Worm (Caenorhabditis elegans) whole organism, L4 larva: ENCODE measurements around the gene sto-3.

Experiments
- D1046.2 ChIP-seq: fragments of 200-800 bp; sonication (Bioruptor generic); IDR thresholded peaks from 2 replicates; pipeline ENCODE4 v1.3.6; 2022; ENCODE audit warnings: missing genetic modification characterization, missing compliant biosample characterization
- F10B5.3 ChIP-seq: sonication (generic microtip); optimal IDR thresholded peaks from 2 replicates; lab custom pipeline; 2016; ENCODE audit warnings: mild to moderate bottlenecking, missing genetic modification characterization, missing compliant biosample characterization
- F37D6.2 ChIP-seq: sonication (generic microtip); optimal IDR thresholded peaks from 2 replicates; lab custom pipeline; 2016; ENCODE audit warnings: mild to moderate bottlenecking, missing genetic modification characterization, missing compliant biosample characterization
- F49E8.2 ChIP-seq: sonication (generic microtip); optimal IDR thresholded peaks from 2 replicates; lab custom pipeline; 2016; ENCODE audit warnings: missing compliant biosample characterization, mild to moderate bottlenecking, missing genetic modification characterization, borderline replicate concordance
- T20F7.1 ChIP-seq: fragments of 200-800 bp; sonication (Bioruptor generic); optimal IDR thresholded peaks from 2 replicates; lab custom pipeline; 2018; ENCODE audit warnings: mild to moderate bottlenecking, missing genetic modification characterization, missing compliant biosample characterization
- Y105C5A.15 ChIP-seq: fragments of 200-800 bp; sonication (Bioruptor generic); IDR thresholded peaks from 2 replicates; pipeline ENCODE4 v1.3.6; 2022; ENCODE audit warnings: missing genetic modification characterization, missing compliant biosample characterization
- Y5F2A.4 ChIP-seq: fragments of 200-800 bp; sonication (Bioruptor generic); optimal IDR thresholded peaks from 2 replicates; lab custom pipeline; 2018; ENCODE audit warnings: mild to moderate bottlenecking, missing genetic modification characterization, missing compliant biosample characterization
- ZK337.2 ChIP-seq: fragments of 200-800 bp; sonication (Bioruptor generic); IDR thresholded peaks from 2 replicates; pipeline ENCODE4 v1.3.6; 2022; ENCODE audit warnings: missing genetic modification reagents, missing genetic modification characterization, missing compliant biosample characterization
- ZK546.5 ChIP-seq, 2 experiments: sonication (generic microtip); optimal IDR thresholded peaks; 2 replicates each; lab custom pipeline; 2017; ENCODE audit warnings: missing biosample characterization in 2 of 2, missing genetic modification characterization in 2 of 2
- aly-2 ChIP-seq: sonication (generic microtip); optimal IDR thresholded peaks from 2 replicates; lab custom pipeline; 2018; ENCODE audit warnings: missing biosample characterization, missing genetic modification characterization
- arid-1 ChIP-seq: fragments of 200-800 bp; sonication (Bioruptor generic); conservative IDR thresholded peaks from 2 replicates; pipeline ENCODE4 v1.3.6; 2022; ENCODE audit warnings: missing genetic modification reagents, missing genetic modification characterization, missing compliant biosample characterization
- attf-4 ChIP-seq: sonication (generic microtip); optimal IDR thresholded peaks from 3 replicates; lab custom pipeline; 2017; ENCODE audit warnings: missing biosample characterization, missing genetic modification characterization
- ceh-20 ChIP-seq: fragments of 200-800 bp; sonication (Bioruptor generic); IDR thresholded peaks from 2 replicates; pipeline ENCODE4 v1.3.6; 2022; ENCODE audit warnings: missing genetic modification reagents, missing genetic modification characterization, missing compliant biosample characterization
- ceh-28 ChIP-seq: fragments of 150-350 bp; optimal IDR thresholded peaks from 2 replicates; lab custom pipeline; 2014; ENCODE audit warnings: missing biosample characterization, missing genetic modification reagents, missing genetic modification characterization
- ceh-44 ChIP-seq: fragments of 200-800 bp; sonication (Bioruptor generic); IDR thresholded peaks from 2 replicates; pipeline ENCODE4 v1.3.6; 2022; ENCODE audit warnings: missing genetic modification reagents, missing genetic modification characterization, missing compliant biosample characterization
- ceh-62 ChIP-seq: sonication (generic microtip); optimal IDR thresholded peaks from 2 replicates; lab custom pipeline; 2017; ENCODE audit warnings: missing biosample characterization, missing genetic modification characterization
- ceh-82 ChIP-seq: sonication (generic microtip); optimal IDR thresholded peaks from 2 replicates; lab custom pipeline; 2017; ENCODE audit warnings: missing biosample characterization, missing genetic modification characterization
- ces-1 ChIP-seq: fragments of 150-350 bp; sonication (generic microtip); optimal IDR thresholded peaks from 4 replicates; lab custom pipeline; 2014; ENCODE audit warnings: missing biosample characterization, missing genetic modification reagents, missing genetic modification characterization
- cey-2 ChIP-seq: sonication (generic microtip); optimal IDR thresholded peaks from 3 replicates; lab custom pipeline; 2017; ENCODE audit warnings: missing genetic modification characterization, mild to moderate bottlenecking, missing compliant biosample characterization, antibody characterized with exemption, borderline replicate concordance; ENCODE audit not compliant: insufficient read depth
- ctbp-1 ChIP-seq: fragments of 200-800 bp; sonication (Bioruptor generic); IDR thresholded peaks from 2 replicates; pipeline ENCODE4 v1.3.6; 2022; ENCODE audit warnings: missing genetic modification reagents, missing genetic modification characterization, missing compliant biosample characterization
- daf-16 ChIP-seq, 3 experiments: sonication (generic microtip); optimal IDR thresholded peaks; 2 replicates each; lab custom pipeline; 2016 to 2017; ENCODE audit warnings: missing genetic modification characterization in 3 of 3, missing genetic modification reagents in 3 of 3, mild to moderate bottlenecking in 2 of 3, missing compliant biosample characterization in 2 of 3, missing biosample characterization in 1 of 3, moderate library complexity in 1 of 3
- dmd-6 ChIP-seq: fragments of 200-800 bp; sonication (Bioruptor generic); IDR thresholded peaks from 2 replicates; pipeline ENCODE4 v1.3.6; 2022; ENCODE audit warnings: missing genetic modification reagents, missing genetic modification characterization, missing compliant biosample characterization
- dmd-9 ChIP-seq: fragments of 200-800 bp; sonication (Bioruptor generic); IDR thresholded peaks from 2 replicates; pipeline ENCODE4 v1.3.6; 2022; ENCODE audit warnings: missing genetic modification reagents, missing genetic modification characterization, missing compliant biosample characterization
- dpl-1 ChIP-seq: fragments of 150-350 bp; optimal IDR thresholded peaks from 2 replicates; lab custom pipeline; 2014; ENCODE audit warnings: missing biosample characterization, missing genetic modification reagents, missing genetic modification characterization
- egl-43 ChIP-seq: fragments of 200-800 bp; sonication (Bioruptor generic); IDR thresholded peaks from 2 replicates; pipeline ENCODE4 v1.3.6; 2022; ENCODE audit warnings: missing genetic modification reagents, missing genetic modification characterization, missing compliant biosample characterization
- fos-1 ChIP-seq: fragments of 150-350 bp; optimal IDR thresholded peaks from 2 replicates; lab custom pipeline; 2014; ENCODE audit warnings: missing biosample characterization, missing genetic modification characterization
- hif-1 ChIP-seq, 2 experiments: sonication (generic microtip); optimal IDR thresholded peaks; 2 replicates each; lab custom pipeline; 2016 to 2017; ENCODE audit warnings: missing compliant biosample characterization in 2 of 2, missing genetic modification characterization in 2 of 2, missing genetic modification reagents in 2 of 2, missing genotype in 2 of 2, mild to moderate bottlenecking in 1 of 2
- hlh-11 ChIP-seq: fragments of 200-800 bp; sonication (Bioruptor generic); optimal IDR thresholded peaks from 2 replicates; lab custom pipeline; 2018; ENCODE audit warnings: mild to moderate bottlenecking, missing genetic modification characterization, missing compliant biosample characterization
- lin-13 ChIP-seq: fragments of 150-350 bp; optimal IDR thresholded peaks from 2 replicates; lab custom pipeline; 2014; ENCODE audit warnings: missing biosample characterization, missing genetic modification reagents, missing genetic modification characterization
- lin-15B ChIP-seq: fragments of 150-350 bp; sonication (generic microtip); optimal IDR thresholded peaks from 3 replicates; lab custom pipeline; 2014; ENCODE audit warnings: missing biosample characterization, missing genetic modification characterization
- lin-38 ChIP-seq: fragments of 200-800 bp; sonication (Bioruptor generic); IDR thresholded peaks from 2 replicates; pipeline ENCODE4 v1.3.6; 2022; ENCODE audit warnings: missing genetic modification reagents, missing genetic modification characterization, missing compliant biosample characterization
- madf-5 ChIP-seq, 2 experiments: fragments of 200-800 bp; sonication (Bioruptor generic); IDR thresholded peaks; 2 replicates each; pipeline ENCODE4 v1.3.6; 2022; ENCODE audit warnings: missing compliant biosample characterization in 2 of 2, missing genetic modification characterization in 2 of 2
- mes-2 ChIP-seq: sonication (generic microtip); optimal IDR thresholded peaks from 2 replicates; lab custom pipeline; 2016; ENCODE audit warnings: missing genotype, mild to moderate bottlenecking, missing genetic modification characterization, missing compliant biosample characterization; ENCODE audit not compliant: poor library complexity, severe bottlenecking
- nhr-237 ChIP-seq: sonication (generic microtip); optimal IDR thresholded peaks from 2 replicates; lab custom pipeline; 2017; ENCODE audit warnings: missing biosample characterization, missing genetic modification characterization
- nhr-76 ChIP-seq: fragments of 150-350 bp; optimal IDR thresholded peaks from 2 replicates; lab custom pipeline; 2014; ENCODE audit warnings: missing biosample characterization, missing genetic modification characterization
- nhr-77 ChIP-seq: fragments of 150-350 bp; optimal IDR thresholded peaks from 2 replicates; lab custom pipeline; 2014; ENCODE audit warnings: missing biosample characterization, missing genetic modification characterization
- sdz-12 ChIP-seq: fragments of 200-800 bp; sonication (Bioruptor generic); optimal IDR thresholded peaks from 2 replicates; lab custom pipeline; 2018; ENCODE audit warnings: mild to moderate bottlenecking, missing genetic modification characterization, missing compliant biosample characterization
- set-16 ChIP-seq: fragments of 200-800 bp; sonication (Bioruptor generic); IDR thresholded peaks from 2 replicates; pipeline ENCODE4 v1.3.6; 2022; ENCODE audit warnings: missing genetic modification reagents, missing genetic modification characterization, missing compliant biosample characterization
- skn-1 ChIP-seq: fragments of 150-350 bp; optimal IDR thresholded peaks from 2 replicates; lab custom pipeline; 2014; ENCODE audit warnings: missing biosample characterization, missing genetic modification characterization
- snpc-1.2 ChIP-seq: fragments of 200-800 bp; sonication (Bioruptor generic); IDR thresholded peaks from 2 replicates; pipeline ENCODE4 v1.3.6; 2022; ENCODE audit warnings: missing genetic modification reagents, missing genetic modification characterization, missing compliant biosample characterization
- spr-1 ChIP-seq: sonication (generic microtip); optimal IDR thresholded peaks from 2 replicates; lab custom pipeline; 2016; ENCODE audit warnings: mild to moderate bottlenecking, missing genetic modification characterization, missing compliant biosample characterization
- spr-3 ChIP-seq: fragments of 200-800 bp; sonication (Bioruptor generic); optimal IDR thresholded peaks from 2 replicates; lab custom pipeline; 2018; ENCODE audit warnings: mild to moderate bottlenecking, missing genetic modification characterization, missing compliant biosample characterization
- tra-1 ChIP-seq: fragments of 200-800 bp; sonication (Bioruptor generic); IDR thresholded peaks from 2 replicates; pipeline ENCODE4 v1.3.6; 2022; ENCODE audit warnings: missing genetic modification reagents, missing genetic modification characterization, missing compliant biosample characterization
- unc-39 ChIP-seq: sonication (generic microtip); optimal IDR thresholded peaks from 2 replicates; lab custom pipeline; 2017; ENCODE audit warnings: missing biosample characterization, missing genetic modification characterization
- unc-62 ChIP-seq, 3 experiments: fragments of 150-350 bp in 1 of 3; sonication (generic microtip); optimal IDR thresholded peaks in 2 of 3; peaks in 1 of 3; 1 replicate in 1 of 3; 2 replicates in 2 of 3; lab custom pipeline; 2014 to 2017; ENCODE audit warnings: missing biosample characterization in 3 of 3, missing genetic modification characterization in 3 of 3, missing genetic modification reagents in 3 of 3, missing genotype in 1 of 3
- zfp-3 ChIP-seq: fragments of 200-800 bp; sonication (Bioruptor generic); conservative IDR thresholded peaks from 2 replicates; pipeline ENCODE4 v1.3.6; 2022; ENCODE audit warnings: missing genetic modification reagents, missing genetic modification characterization, missing compliant biosample characterization
- zip-2 ChIP-seq: fragments of 150-350 bp; optimal IDR thresholded peaks from 2 replicates; lab custom pipeline; 2014; ENCODE audit warnings: missing biosample characterization, missing genetic modification characterization
- ztf-11 ChIP-seq: fragments of 150-350 bp; optimal IDR thresholded peaks from 2 replicates; lab custom pipeline; 2014; ENCODE audit warnings: missing biosample characterization, missing genetic modification characterization

Gene sto-3

ce11 chrX:11603234-11604108, 18.4 kb downstream of the sto-3 start (continued):
- no peak for TF ChIP-seq F49E8.2
- TF ChIP-seq dpl-1 (GFP tag; lab: Kevin White, UChicago), result peak; percentile 12
- peak; percentile 20 for TF ChIP-seq arid-1 (GFP tag; lab: Robert Waterston, UW)
- TF ChIP-seq D1046.2, result no peak
- TF ChIP-seq daf-16 (GFP tag; optimal IDR thresholded peaks at IDR 0.05; lab: Kevin White, UChicago), result peak; percentile 32 to 34
- TF ChIP-seq daf-16 (tag; optimal IDR thresholded peaks at IDR 0.05; lab: Kevin White, UChicago), result peak; percentile 36
- TF ChIP-seq lin-13 (GFP tag; lab: Kevin White, UChicago), result peak; percentile 88
- no peak for TF ChIP-seq dmd-9 (GFP tag; lab: Robert Waterston, UW)
- TF ChIP-seq nhr-237 (tag; lab: Kevin White, UChicago), result peak; percentile 53
- TF ChIP-seq nhr-77 (tag; lab: Kevin White, UChicago), result peak; percentile 58
- no peak for TF ChIP-seq ctbp-1 (GFP tag; lab: Robert Waterston, UW)
- TF ChIP-seq ceh-20 (GFP tag; lab: Robert Waterston, UW), result 0 out of 2 replicates have a peak, but pooled peaks have one; percentile 9
- no peak for TF ChIP-seq cey-2 (tag; lab: Kevin White, UChicago)
- TF ChIP-seq skn-1 (tag; lab: Kevin White, UChicago), result peak; percentile 44
- TF ChIP-seq ztf-11 (tag; lab: Kevin White, UChicago), result no peak
- TF ChIP-seq ceh-82 (tag; lab: Kevin White, UChicago), result no peak
- peak in 1 of 2 experiments; percentile 61 for TF ChIP-seq hif-1 (tag; optimal IDR thresholded peaks at IDR 0.05; lab: Kevin White, UChicago)
- peak; percentile 70 for TF ChIP-seq spr-3 (GFP tag; lab: Kevin White, UChicago)
- no peak for TF ChIP-seq egl-43 (GFP tag; lab: Robert Waterston, UW)
- TF ChIP-seq F37D6.2, result peak; percentile 55
- TF ChIP-seq F10B5.3, result peak; percentile 52
- peak; percentile 75 for TF ChIP-seq T20F7.1 (GFP tag; lab: Kevin White, UChicago)
- peak; percentile 36 for TF ChIP-seq tra-1 (GFP tag; lab: Robert Waterston, UW)
- no peak for TF ChIP-seq aly-2 (tag; lab: Kevin White, UChicago)
- peak; percentile 4 for TF ChIP-seq lin-15B (tag; lab: Kevin White, UChicago)
- TF ChIP-seq nhr-76 (tag; lab: Kevin White, UChicago), result no peak
- peak; percentile 60 for TF ChIP-seq zip-2 (tag; lab: Kevin White, UChicago)
- peak; percentile 26 for TF ChIP-seq ces-1 (GFP tag; lab: Kevin White, UChicago)
- peak; percentile 64 for TF ChIP-seq spr-1 (tag; lab: Kevin White, UChicago)
- TF ChIP-seq Y105C5A.15, result no peak
- TF ChIP-seq snpc-1.2 (GFP tag; lab: Robert Waterston, UW), result no peak
- TF ChIP-seq mes-2 (tag; lab: Kevin White, UChicago), result peak; percentile 28
- TF ChIP-seq ceh-44, result no peak
- no peak for TF ChIP-seq ceh-28 (tag; lab: Kevin White, UChicago)
- TF ChIP-seq set-16 (GFP tag; lab: Robert Waterston, UW), result 0 out of 2 replicates have a peak, but pooled peaks have one; percentile 14
- TF ChIP-seq hlh-11 (tag; lab: Kevin White, UChicago), result peak; percentile 57
- TF ChIP-seq ZK337.2 (GFP tag; lab: Robert Waterston, UW), result 0 out of 2 replicates have a peak, but pooled peaks have one; percentile 1
- TF ChIP-seq zfp-3 (GFP tag; lab: Robert Waterston, UW), result peak; percentile 87
- peak; percentile 4 for TF ChIP-seq Y5F2A.4
- no peak for TF ChIP-seq unc-39
- peak in 1 of 2 experiments; percentile 11 for TF ChIP-seq unc-62 (GFP tag; optimal IDR thresholded peaks at IDR 0.05 in 1 of 2; lab: Kevin White, UChicago)
- TF ChIP-seq unc-62 (tag; optimal IDR thresholded peaks at IDR 0.05; lab: Kevin White, UChicago), result no peak
- TF ChIP-seq dmd-6 (GFP tag; lab: Robert Waterston, UW), result 0 out of 2 replicates have a peak, but pooled peaks have one; percentile 23
- TF ChIP-seq lin-38 (GFP tag; lab: Robert Waterston, UW), result peak; percentile 48
- TF ChIP-seq ZK546.5 (tag; optimal IDR thresholded peaks at IDR 0.05; lab: Kevin White, UChicago), result no peak
- no peak for TF ChIP-seq attf-4
- peak; percentile 61 for TF ChIP-seq fos-1
- peak; percentile 50 for TF ChIP-seq sdz-12 (GFP tag; lab: Kevin White, UChicago)
- no peak for TF ChIP-seq ceh-62 (tag; lab: Kevin White, UChicago)
- no peak for TF ChIP-seq madf-5 (GFP tag; IDR thresholded peaks at IDR 0.05; lab: Robert Waterston, UW)
